Worm (Caenorhabditis elegans) whole organism, L1 larva: Measurements from ENCODE around the gene irk-2.

Source experiments
- C16A3.4 ChIP-seq: fragments of 150-350 bp; optimal IDR thresholded peaks from 2 replicates; lab custom pipeline; 2014; ENCODE audit warnings: missing biosample characterization, missing genetic modification characterization
- Y116A8C.19 ChIP-seq: sonication (generic microtip); optimal IDR thresholded peaks from 2 replicates; lab custom pipeline; 2016; ENCODE audit warnings: missing compliant biosample characterization, missing genetic modification characterization, borderline replicate concordance
- alr-1 ChIP-seq: fragments of 200-800 bp; sonication (Bioruptor generic); optimal IDR thresholded peaks from 2 replicates; lab custom pipeline; 2018; ENCODE audit warnings: borderline replicate concordance, mild to moderate bottlenecking, missing genetic modification characterization, missing compliant biosample characterization
- aly-2 ChIP-seq: fragments of 150-350 bp; optimal IDR thresholded peaks from 2 replicates; lab custom pipeline; 2014; ENCODE audit warnings: missing biosample characterization, missing genetic modification characterization
- ceh-63 ChIP-seq: fragments of 200-800 bp; sonication (Bioruptor generic); optimal IDR thresholded peaks from 2 replicates; lab custom pipeline; 2018; ENCODE audit warnings: mild to moderate bottlenecking, missing genetic modification characterization, missing compliant biosample characterization
- ceh-8 ChIP-seq: fragments of 200-800 bp; sonication (Bioruptor generic); optimal IDR thresholded peaks from 2 replicates; lab custom pipeline; 2018; ENCODE audit warnings: mild to moderate bottlenecking, missing genetic modification characterization, moderate library complexity, missing compliant biosample characterization
- ceh-82 ChIP-seq, 3 experiments: fragments of 150-350 bp in 1 of 3; sonication (generic microtip) in 2 of 3; optimal IDR thresholded peaks; 2 replicates each; lab custom pipeline; 2014 to 2017; ENCODE audit warnings: missing biosample characterization in 3 of 3, missing genetic modification characterization in 3 of 3
- ceh-90 ChIP-seq: sonication (generic microtip); optimal IDR thresholded peaks from 2 replicates; lab custom pipeline; 2016; ENCODE audit warnings: missing genetic modification characterization, missing compliant biosample characterization
- dpl-1 ChIP-seq, 3 experiments: fragments of 150-350 bp in 2 of 3; sonication (generic microtip) in 1 of 3; optimal IDR thresholded peaks; 2 replicates each; lab custom pipeline; 2014 to 2017; ENCODE audit warnings: missing biosample characterization in 3 of 3, missing genetic modification characterization in 3 of 3, missing genetic modification reagents in 3 of 3
- egl-13 ChIP-seq: sonication (generic microtip); optimal IDR thresholded peaks from 2 replicates; lab custom pipeline; 2016; ENCODE audit warnings: missing genotype, missing genetic modification reagents, missing genetic modification characterization, missing compliant biosample characterization
- egl-27 ChIP-seq, 2 experiments: fragments of 150-350 bp in 1 of 2; sonication (generic microtip); optimal IDR thresholded peaks; 3 replicates each; lab custom pipeline; 2017 to 2018; ENCODE audit warnings: missing biosample characterization in 2 of 2, missing genetic modification characterization in 2 of 2, missing genetic modification reagents in 2 of 2
- elt-2 ChIP-seq: sonication (generic microtip); optimal IDR thresholded peaks from 2 replicates; lab custom pipeline; 2016; ENCODE audit warnings: missing genetic modification characterization, mild to moderate bottlenecking, inconsistent platforms, missing compliant biosample characterization, missing genetic modification reagents
- ets-5 ChIP-seq: fragments of 200-800 bp; sonication (Bioruptor generic); IDR thresholded peaks from 2 replicates; pipeline ENCODE4 v1.3.6; 2022; ENCODE audit warnings: missing genetic modification characterization, missing compliant biosample characterization
- fkh-10 ChIP-seq: sonication (generic microtip); optimal IDR thresholded peaks from 2 replicates; lab custom pipeline; 2017; ENCODE audit warnings: missing biosample characterization, missing genetic modification reagents, missing genetic modification characterization
- fkh-4 ChIP-seq: sonication (generic microtip); optimal IDR thresholded peaks from 2 replicates; lab custom pipeline; 2016; ENCODE audit warnings: missing compliant biosample characterization, missing genetic modification characterization, borderline replicate concordance
- fos-1 ChIP-seq: fragments of 150-350 bp; optimal IDR thresholded peaks from 2 replicates; lab custom pipeline; 2014; ENCODE audit warnings: missing biosample characterization, missing genetic modification characterization
- grh-1 ChIP-seq: fragments of 200-800 bp; sonication (Bioruptor generic); IDR thresholded peaks from 2 replicates; pipeline ENCODE4 v1.3.6; 2022; ENCODE audit warnings: missing genetic modification reagents, missing genetic modification characterization, missing compliant biosample characterization
- hlh-17 ChIP-seq: fragments of 200-800 bp; sonication (Bioruptor generic); optimal IDR thresholded peaks from 2 replicates; lab custom pipeline; 2018; ENCODE audit warnings: missing genetic modification characterization, mild to moderate bottlenecking, missing compliant biosample characterization, moderate library complexity, borderline replicate concordance
- hlh-4 ChIP-seq: sonication (generic microtip); optimal IDR thresholded peaks from 2 replicates; lab custom pipeline; 2016; ENCODE audit warnings: mild to moderate bottlenecking, missing genetic modification characterization, missing compliant biosample characterization
- hpl-2 ChIP-seq: fragments of 150-350 bp; optimal IDR thresholded peaks from 2 replicates; lab custom pipeline; 2014; ENCODE audit warnings: missing biosample characterization, missing genetic modification reagents, missing genetic modification characterization
- irx-1 ChIP-seq: sonication (generic microtip); optimal IDR thresholded peaks from 2 replicates; lab custom pipeline; 2016; ENCODE audit warnings: missing genetic modification characterization, missing compliant biosample characterization
- isw-1 ChIP-seq: fragments of 200-800 bp; sonication (Bioruptor generic); IDR thresholded peaks from 2 replicates; pipeline ENCODE4 v1.3.6; 2022; ENCODE audit warnings: missing genetic modification characterization, missing compliant biosample characterization
- lir-3 ChIP-seq: sonication (generic microtip); optimal IDR thresholded peaks from 2 replicates; lab custom pipeline; 2016; ENCODE audit warnings: mild to moderate bottlenecking, missing genetic modification characterization, moderate library complexity, missing compliant biosample characterization; ENCODE audit not compliant: poor library complexity
- lsy-2 ChIP-seq, 2 experiments: fragments of 150-350 bp; optimal IDR thresholded peaks; 2 replicates each; lab custom pipeline; 2014; ENCODE audit warnings: missing biosample characterization in 2 of 2, missing genetic modification characterization in 2 of 2
- mab-9 ChIP-seq: fragments of 200-800 bp; sonication (Bioruptor generic); IDR thresholded peaks from 2 replicates; pipeline ENCODE4 v1.3.6; 2022; ENCODE audit warnings: missing genetic modification reagents, missing genetic modification characterization, missing compliant biosample characterization
- mef-2 ChIP-seq: fragments of 150-350 bp; optimal IDR thresholded peaks from 2 replicates; lab custom pipeline; 2014; ENCODE audit warnings: missing biosample characterization, missing genetic modification characterization
- nhr-11 ChIP-seq: fragments of 150-350 bp; optimal IDR thresholded peaks from 2 replicates; lab custom pipeline; 2014; ENCODE audit warnings: missing biosample characterization, missing genetic modification characterization
- nhr-19 ChIP-seq: fragments of 200-800 bp; sonication (Bioruptor generic); conservative IDR thresholded peaks from 2 replicates; pipeline ENCODE4 v1.3.6; 2022; ENCODE audit warnings: missing genetic modification characterization, missing compliant biosample characterization
- nhr-47 ChIP-seq: sonication (generic microtip); optimal IDR thresholded peaks from 2 replicates; lab custom pipeline; 2016; ENCODE audit warnings: mild to moderate bottlenecking, missing genetic modification characterization, moderate library complexity, missing compliant biosample characterization
- nhr-76 ChIP-seq: sonication (generic microtip); optimal IDR thresholded peaks from 2 replicates; lab custom pipeline; 2017; ENCODE audit warnings: missing biosample characterization, missing genetic modification characterization
- nhr-77 ChIP-seq: fragments of 150-350 bp; optimal IDR thresholded peaks from 2 replicates; lab custom pipeline; 2014; ENCODE audit warnings: missing biosample characterization, missing genetic modification characterization
- nhr-90 ChIP-seq: sonication (generic microtip); optimal IDR thresholded peaks from 2 replicates; lab custom pipeline; 2016; ENCODE audit warnings: mild to moderate bottlenecking, missing genetic modification characterization, missing compliant biosample characterization; ENCODE audit not compliant: poor library complexity
- pag-3 ChIP-seq: sonication (generic microtip); optimal IDR thresholded peaks from 2 replicates; lab custom pipeline; 2017; ENCODE audit warnings: missing genetic modification characterization, mild to moderate bottlenecking, missing compliant biosample characterization, antibody characterized with exemption, borderline replicate concordance; ENCODE audit not compliant: insufficient read depth
- snpc-4 ChIP-seq: fragments of 150-350 bp; optimal IDR thresholded peaks from 2 replicates; lab custom pipeline; 2014; ENCODE audit warnings: missing biosample characterization, missing genetic modification characterization
- snu-23 ChIP-seq: sonication (generic microtip); optimal IDR thresholded peaks from 2 replicates; lab custom pipeline; 2016; ENCODE audit warnings: missing genetic modification characterization, missing compliant biosample characterization
- swsn-7 ChIP-seq: sonication (generic microtip); optimal IDR thresholded peaks from 2 replicates; lab custom pipeline; 2016; ENCODE audit warnings: missing genetic modification characterization, missing compliant biosample characterization
- tbx-2 ChIP-seq: sonication (generic microtip); optimal IDR thresholded peaks from 2 replicates; lab custom pipeline; 2016; ENCODE audit warnings: missing genetic modification characterization, missing compliant biosample characterization
- tlp-1 ChIP-seq: fragments of 150-350 bp; optimal IDR thresholded peaks from 2 replicates; lab custom pipeline; 2014; ENCODE audit warnings: missing biosample characterization, missing genetic modification characterization
- unc-62 ChIP-seq: fragments of 150-350 bp; optimal IDR thresholded peaks from 2 replicates; lab custom pipeline; 2014; ENCODE audit warnings: missing biosample characterization, missing genetic modification reagents, missing genetic modification characterization
- unc-86 ChIP-seq: sonication (generic microtip); optimal IDR thresholded peaks from 2 replicates; lab custom pipeline; 2016; ENCODE audit warnings: missing genetic modification characterization, missing compliant biosample characterization
- unc-98 ChIP-seq: fragments of 200-800 bp; sonication (Bioruptor generic); IDR thresholded peaks from 2 replicates; pipeline ENCODE4 v1.3.6; 2022; ENCODE audit warnings: missing genetic modification characterization, missing compliant biosample characterization
- vab-15 ChIP-seq: sonication (generic microtip); optimal IDR thresholded peaks from 2 replicates; lab custom pipeline; 2017; ENCODE audit warnings: missing genotype, mild to moderate bottlenecking, missing genetic modification characterization, missing compliant biosample characterization
- xbp-1 ChIP-seq: sonication (generic microtip); optimal IDR thresholded peaks from 2 replicates; lab custom pipeline; 2016; ENCODE audit warnings: missing genetic modification characterization, missing compliant biosample characterization
- ztf-4 ChIP-seq: fragments of 150-350 bp; optimal IDR thresholded peaks from 2 replicates; lab custom pipeline; 2014; ENCODE audit warnings: missing biosample characterization, missing genetic modification characterization

irk-2 gene

ce11 chrX:661727-662330, 52.5 kb downstream of the irk-2 start, which contains the start of gene rund-1 (continued):
- TF ChIP-seq nhr-47 (tag; lab: Kevin White, UChicago) (peak; percentile 81), dpl-1 (GFP tag; optimal IDR thresholded peaks at IDR 0.05; lab: Kevin White, UChicago) (no peak), tlp-1 (tag; lab: Kevin White, UChicago) (no peak), pag-3 (tag; lab: Kevin White, UChicago) (no peak), lir-3 (tag; lab: Kevin White, UChicago) (no peak), ztf-4 (tag; lab: Kevin White, UChicago) (no peak), egl-13 (tag; lab: Kevin White, UChicago) (peak; percentile 68), fkh-4 (no peak), ceh-82 (tag; optimal IDR thresholded peaks at IDR 0.05; lab: Kevin White, UChicago) (peak in 1 of 3 experiments; percentile 62), xbp-1 (peak; percentile 41), mef-2 (tag; lab: Kevin White, UChicago) (peak; percentile 43), lsy-2 (tag; optimal IDR thresholded peaks at IDR 0.05; lab: Kevin White, UChicago) (peak; percentile 50 to 51), nhr-77 (peak; percentile 33), unc-98 (GFP tag; lab: Robert Waterston, UW) (no peak), fkh-10 (GFP tag; lab: Kevin White, UChicago) (peak; percentile 79), snu-23 (GFP tag; lab: Kevin White, UChicago) (peak; percentile 56), isw-1 (GFP tag; lab: Robert Waterston, UW) (peak; percentile 31), elt-2 (tag; lab: Kevin White, UChicago) (no peak), fos-1 (tag; lab: Kevin White, UChicago) (peak; percentile 6), nhr-90 (tag; lab: Kevin White, UChicago) (no peak), nhr-76 (tag; lab: Kevin White, UChicago) (no peak), mab-9 (no peak), irx-1 (peak; percentile 0), nhr-19 (GFP tag; lab: Robert Waterston, UW) (no peak), unc-62 (GFP tag; lab: Kevin White, UChicago) (no peak), ceh-8 (GFP tag; lab: Kevin White, UChicago) (peak; percentile 7), egl-27 (tag; optimal IDR thresholded peaks at IDR 0.05; lab: Kevin White, UChicago) (no peak), hlh-4 (tag; lab: Kevin White, UChicago) (no peak), ceh-90 (tag; lab: Kevin White, UChicago) (no peak), swsn-7 (tag; lab: Kevin White, UChicago) (peak; percentile 66), tbx-2 (tag; lab: Kevin White, UChicago) (peak; percentile 53), C16A3.4 (tag; lab: Kevin White, UChicago) (no peak), unc-86 (peak; percentile 71), alr-1 (no peak), vab-15 (no peak)

- TF ChIP-seq ceh-90 (tag; lab: Kevin White, UChicago) (no peak), snpc-4 (tag; lab: Kevin White, UChicago) (no peak), nhr-11 (no peak), aly-2 (tag; lab: Kevin White, UChicago) (no peak), hlh-17 (GFP tag; lab: Kevin White, UChicago) (no peak), grh-1 (no peak), ceh-63 (GFP tag; lab: Kevin White, UChicago) (no peak), Y116A8C.19 (no peak), hpl-2 (GFP tag; lab: Kevin White, UChicago) (no peak), ets-5 (GFP tag; lab: Robert Waterston, UW) (no peak)
Observed at ce11 chrX:655884-656283, 58.4 kb downstream of the irk-2 start, which contains the start of gene lpr-7. Gene lpr-7 (plus strand): TSS chrX:656184.
